Worm (Caenorhabditis elegans) whole organism, late embryonic: ENCODE measurements around the gene F35A5.1.

Experiments used
- C38D4.7 ChIP-seq: fragments of 200-800 bp; sonication (Bioruptor generic); optimal IDR thresholded peaks from 2 replicates; lab custom pipeline; 2018; ENCODE audit warnings: mild to moderate bottlenecking, missing genetic modification characterization, moderate library complexity, missing compliant biosample characterization
- K02D7.2 ChIP-seq: sonication (generic microtip); optimal IDR thresholded peaks from 2 replicates; lab custom pipeline; 2017; ENCODE audit warnings: mild to moderate bottlenecking, missing genetic modification characterization, missing compliant biosample characterization
- K09A11.1 ChIP-seq: sonication (generic microtip); optimal IDR thresholded peaks from 2 replicates; lab custom pipeline; 2017; ENCODE audit warnings: antibody characterized with exemption, mild to moderate bottlenecking, missing genetic modification characterization, missing compliant biosample characterization; ENCODE audit not compliant: insufficient read depth
- Y22D7AL.16 ChIP-seq: sonication (generic microtip); optimal IDR thresholded peaks from 2 replicates; lab custom pipeline; 2016; ENCODE audit warnings: missing genetic modification characterization, missing compliant biosample characterization
- ceh-14 ChIP-seq: sonication (generic microtip); optimal IDR thresholded peaks from 2 replicates; lab custom pipeline; 2016; ENCODE audit warnings: missing genotype, missing genetic modification characterization, missing compliant biosample characterization
- ceh-19 ChIP-seq: fragments of 200-800 bp; sonication (Bioruptor generic); optimal IDR thresholded peaks from 2 replicates; lab custom pipeline; 2018; ENCODE audit warnings: mild to moderate bottlenecking, missing genetic modification characterization, missing compliant biosample characterization
- ceh-22 ChIP-seq: sonication (generic microtip); optimal IDR thresholded peaks from 2 replicates; lab custom pipeline; 2017; ENCODE audit warnings: missing biosample characterization, missing genetic modification characterization
- ceh-30 ChIP-seq: fragments of 150-350 bp; optimal IDR thresholded peaks from 2 replicates; lab custom pipeline; 2014; ENCODE audit warnings: missing biosample characterization, missing genetic modification characterization
- ceh-34 ChIP-seq: sonication (generic microtip); optimal IDR thresholded peaks from 2 replicates; lab custom pipeline; 2016; ENCODE audit warnings: mild to moderate bottlenecking, missing genetic modification characterization, missing compliant biosample characterization
- ceh-9 ChIP-seq: sonication (generic microtip); optimal IDR thresholded peaks from 2 replicates; lab custom pipeline; 2016; ENCODE audit warnings: mild to moderate bottlenecking, missing genetic modification characterization, inconsistent platforms, missing compliant biosample characterization
- dmd-4 ChIP-seq: sonication (generic microtip); optimal IDR thresholded peaks from 2 replicates; lab custom pipeline; 2016; ENCODE audit warnings: borderline replicate concordance, missing genetic modification characterization, missing compliant biosample characterization
- dve-1 ChIP-seq: sonication (generic microtip); optimal IDR thresholded peaks from 2 replicates; lab custom pipeline; 2017; ENCODE audit warnings: antibody characterized with exemption, mild to moderate bottlenecking, missing genetic modification characterization, missing compliant biosample characterization
- ets-4 ChIP-seq: sonication (generic microtip); optimal IDR thresholded peaks from 2 replicates; lab custom pipeline; 2016; ENCODE audit warnings: missing genetic modification characterization, missing compliant biosample characterization
- eyg-1 ChIP-seq: sonication (generic microtip); optimal IDR thresholded peaks from 2 replicates; lab custom pipeline; 2016; ENCODE audit warnings: missing genotype, missing genetic modification characterization, missing compliant biosample characterization
- fax-1 ChIP-seq: sonication (generic microtip); optimal IDR thresholded peaks from 2 replicates; lab custom pipeline; 2016; ENCODE audit warnings: missing genotype, missing genetic modification characterization, missing compliant biosample characterization
- fkh-6 ChIP-seq: sonication (generic microtip); optimal IDR thresholded peaks from 2 replicates; lab custom pipeline; 2016; ENCODE audit warnings: missing genetic modification characterization, missing compliant biosample characterization
- hlh-15 ChIP-seq: sonication (generic microtip); optimal IDR thresholded peaks from 2 replicates; lab custom pipeline; 2016; ENCODE audit warnings: missing genetic modification characterization, missing compliant biosample characterization
- hlh-6 ChIP-seq: sonication (generic microtip); optimal IDR thresholded peaks from 2 replicates; lab custom pipeline; 2016; ENCODE audit warnings: missing genotype, missing genetic modification characterization, missing compliant biosample characterization
- lim-6 ChIP-seq: sonication (generic microtip); optimal IDR thresholded peaks from 2 replicates; lab custom pipeline; 2016; ENCODE audit warnings: missing genetic modification characterization, missing compliant biosample characterization
- madf-2 ChIP-seq: sonication (generic microtip); optimal IDR thresholded peaks from 2 replicates; lab custom pipeline; 2017; ENCODE audit warnings: missing genetic modification characterization, missing compliant biosample characterization
- mec-3 ChIP-seq: sonication (generic microtip); optimal IDR thresholded peaks from 2 replicates; lab custom pipeline; 2016; ENCODE audit warnings: borderline replicate concordance, missing genetic modification characterization, missing compliant biosample characterization
- nhr-11 ChIP-seq: fragments of 150-350 bp; optimal IDR thresholded peaks from 2 replicates; lab custom pipeline; 2014; ENCODE audit warnings: missing biosample characterization, missing genetic modification characterization
- nhr-232 ChIP-seq: sonication (generic microtip); optimal IDR thresholded peaks from 2 replicates; lab custom pipeline; 2016; ENCODE audit warnings: missing genetic modification characterization, missing compliant biosample characterization
- npax-4 ChIP-seq: sonication (generic microtip); optimal IDR thresholded peaks from 2 replicates; lab custom pipeline; 2016; ENCODE audit warnings: missing genetic modification characterization, missing compliant biosample characterization
- pqm-1 ChIP-seq: sonication (generic microtip); optimal IDR thresholded peaks from 2 replicates; lab custom pipeline; 2016; ENCODE audit warnings: missing genetic modification characterization, missing compliant biosample characterization
- ref-2 ChIP-seq: sonication (generic microtip); optimal IDR thresholded peaks from 2 replicates; lab custom pipeline; 2016; ENCODE audit warnings: missing genetic modification characterization, missing compliant biosample characterization
- sdc-2 ChIP-seq: sonication (generic microtip); optimal IDR thresholded peaks from 2 replicates; lab custom pipeline; 2016; ENCODE audit warnings: missing genotype, missing genetic modification characterization, missing compliant biosample characterization
- sox-2 ChIP-seq: fragments of 200-800 bp; sonication (Bioruptor generic); IDR thresholded peaks from 2 replicates; pipeline ENCODE4 v1.3.6; 2022; ENCODE audit warnings: missing genetic modification reagents, missing genetic modification characterization, missing compliant biosample characterization
- sox-4 ChIP-seq: sonication (generic microtip); optimal IDR thresholded peaks from 2 replicates; lab custom pipeline; 2017; ENCODE audit warnings: mild to moderate bottlenecking, missing genetic modification characterization, inconsistent platforms, missing compliant biosample characterization
- syd-9 ChIP-seq: sonication (generic microtip); optimal IDR thresholded peaks from 2 replicates; lab custom pipeline; 2016; ENCODE audit warnings: mild to moderate bottlenecking, missing genetic modification characterization, moderate library complexity, missing compliant biosample characterization
- tbx-2 ChIP-seq: sonication (generic microtip); optimal IDR thresholded peaks from 2 replicates; lab custom pipeline; 2016; ENCODE audit warnings: missing genetic modification characterization, missing compliant biosample characterization
- tbx-7 ChIP-seq: sonication (generic microtip); optimal IDR thresholded peaks from 2 replicates; lab custom pipeline; 2016; ENCODE audit warnings: missing genotype, missing genetic modification characterization, missing compliant biosample characterization
- unc-3 ChIP-seq, 2 experiments: fragments of 200-800 bp in 1 of 2; sonication (Bioruptor generic) in 1 of 2; sonication (generic microtip) in 1 of 2; conservative IDR thresholded peaks in 1 of 2; optimal IDR thresholded peaks in 1 of 2; 2 replicates each; pipeline versions ENCODE4 v1.3.6 to Lab custom; 2016 to 2022; ENCODE audit warnings: missing compliant biosample characterization in 2 of 2, missing genetic modification characterization in 2 of 2, missing genetic modification reagents in 1 of 2
- unc-42 ChIP-seq: sonication (generic microtip); optimal IDR thresholded peaks from 2 replicates; lab custom pipeline; 2016; ENCODE audit warnings: missing genotype, missing genetic modification characterization, missing compliant biosample characterization
- zip-5 ChIP-seq: sonication (generic microtip); optimal IDR thresholded peaks from 2 replicates; lab custom pipeline; 2016; ENCODE audit warnings: missing genetic modification characterization, missing compliant biosample characterization

F35A5.1 gene

DNA sequence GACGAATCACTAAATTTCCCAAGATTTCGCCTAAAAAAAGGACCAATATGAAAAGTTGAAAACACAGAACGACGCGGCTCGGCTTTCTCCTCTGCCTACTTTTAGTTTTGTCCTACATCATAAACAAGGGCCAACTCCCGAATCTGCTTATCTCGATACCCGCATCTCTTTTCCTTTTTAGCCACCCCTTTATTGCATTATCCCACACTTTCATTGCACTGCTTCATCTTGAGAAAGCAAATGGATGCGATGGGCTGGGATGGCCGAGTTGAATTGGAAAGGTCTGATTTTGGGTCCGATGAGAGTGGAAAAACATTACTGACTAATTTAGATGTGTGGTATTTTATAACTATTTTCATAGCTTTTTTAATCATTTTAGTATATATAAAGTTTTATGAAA lies 48.5 kb downstream of the F35A5.1 start:
- TF ChIP-seq fkh-6 (tag; lab: Kevin White, UChicago) (no peak), ceh-34 (tag; lab: Kevin White, UChicago) (no peak), unc-42 (tag; lab: Kevin White, UChicago) (peak; percentile 57), tbx-2 (no peak)

DNA sequence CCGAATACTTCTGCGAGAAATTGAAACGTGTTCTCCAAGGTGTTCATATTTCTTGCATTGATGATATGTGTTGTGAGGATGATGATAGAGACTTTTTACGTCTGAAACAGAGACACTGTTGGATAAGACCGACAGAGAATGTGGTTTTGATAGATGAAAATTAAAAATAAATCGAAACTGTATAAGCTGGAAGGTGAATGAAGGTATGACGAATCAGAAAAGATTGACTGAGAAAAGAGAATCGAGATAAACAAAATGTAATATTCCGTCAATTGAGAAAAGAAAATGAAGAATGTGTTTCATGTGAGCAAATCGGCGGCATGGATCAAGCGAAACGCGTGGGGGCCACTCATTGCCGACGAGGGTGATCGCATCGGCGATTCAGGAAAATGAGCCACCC lies 50.4 kb downstream of the F35A5.1 start, which contains the start of gene ceh-18:
Gene ceh-18 (minus strand): TSS at position 101 of the 400 bp plus-strand sequence.
- TF ChIP-seq zip-5 (tag; lab: Kevin White, UChicago), result no peak
- TF ChIP-seq tbx-7, result no peak
- TF ChIP-seq dmd-4, result no peak
- TF ChIP-seq K09A11.1, result no peak
- no peak for TF ChIP-seq dve-1 (tag; lab: Kevin White, UChicago)
- no peak for TF ChIP-seq C38D4.7 (GFP tag; lab: Kevin White, UChicago)
- TF ChIP-seq pqm-1 (tag; lab: Kevin White, UChicago), result no peak
- TF ChIP-seq ceh-14 (tag; lab: Kevin White, UChicago), result no peak
- no peak for TF ChIP-seq lim-6 (tag; lab: Kevin White, UChicago)
- no peak for TF ChIP-seq ets-4 (tag; lab: Kevin White, UChicago)

DNA sequence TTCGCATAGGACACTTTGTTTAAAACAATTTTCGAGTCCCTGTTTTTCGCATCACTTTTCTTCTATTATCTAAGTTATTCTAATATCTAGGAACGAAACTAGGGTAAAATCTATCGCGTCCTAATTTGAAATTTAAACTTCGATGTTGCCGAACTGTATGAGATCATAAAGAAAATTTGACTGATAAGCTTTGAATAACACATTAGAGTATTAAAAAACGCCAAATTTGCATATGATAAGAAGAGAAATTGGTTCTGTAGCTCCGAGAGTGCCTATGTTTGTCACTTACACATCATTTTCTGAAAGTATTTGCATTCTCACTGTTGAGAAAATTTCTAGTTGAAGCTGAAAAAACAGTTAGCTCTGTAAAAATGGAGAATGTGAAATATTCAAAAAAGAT lies 51.1 kb downstream of the F35A5.1 start:
- TF ChIP-seq ceh-9 (tag; lab: Kevin White, UChicago), result no peak
- no peak for TF ChIP-seq fkh-6 (tag; lab: Kevin White, UChicago)
- no peak for TF ChIP-seq dve-1 (tag; lab: Kevin White, UChicago)
- no peak for TF ChIP-seq hlh-15
- no peak for TF ChIP-seq K02D7.2 (tag; lab: Kevin White, UChicago)
- no peak for TF ChIP-seq Y22D7AL.16
- TF ChIP-seq ceh-19 (GFP tag; lab: Kevin White, UChicago), result no peak
- TF ChIP-seq sdc-2 (tag; lab: Kevin White, UChicago), result no peak
- no peak for TF ChIP-seq ceh-30 (tag; lab: Kevin White, UChicago)
- TF ChIP-seq eyg-1 (tag; lab: Kevin White, UChicago), result no peak
- TF ChIP-seq pqm-1 (tag; lab: Kevin White, UChicago), result no peak
- TF ChIP-seq mec-3 (tag; lab: Kevin White, UChicago), result no peak
- TF ChIP-seq tbx-2, result no peak
- TF ChIP-seq npax-4 (tag; lab: Kevin White, UChicago), result no peak

DNA sequence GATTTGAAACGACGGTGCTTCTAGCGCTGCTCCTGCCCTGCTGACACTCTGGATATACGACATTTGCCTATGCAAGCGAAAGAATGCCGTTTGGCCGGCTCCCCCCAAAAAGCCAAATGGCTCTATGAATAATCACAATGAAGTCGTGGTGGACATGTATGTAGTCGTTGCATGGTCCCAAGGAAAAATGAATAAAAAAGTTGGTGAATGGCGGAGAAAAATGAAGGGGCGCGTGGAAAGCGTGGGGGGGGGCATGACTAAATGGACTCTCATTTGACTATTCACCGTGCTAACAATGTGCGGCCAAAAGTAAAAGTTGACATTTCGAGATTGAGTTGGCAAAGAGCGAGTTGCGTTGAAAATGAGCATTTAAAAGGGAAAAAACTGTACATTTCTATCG lies 52.2 kb downstream of the F35A5.1 start:
- no peak for TF ChIP-seq madf-2 (tag; lab: Kevin White, UChicago)
- no peak for TF ChIP-seq K02D7.2 (tag; lab: Kevin White, UChicago)
- TF ChIP-seq hlh-6 (tag; lab: Kevin White, UChicago), result no peak
- TF ChIP-seq mec-3 (tag; lab: Kevin White, UChicago), result no peak
- TF ChIP-seq unc-3 (GFP tag; conservative IDR thresholded peaks at IDR 0.05; lab: Robert Waterston, UW), result no peak
- no peak for TF ChIP-seq unc-3 (tag; optimal IDR thresholded peaks at IDR 0.05; lab: Kevin White, UChicago)
- no peak for TF ChIP-seq sox-2 (GFP tag; lab: Robert Waterston, UW)
- no peak for TF ChIP-seq hlh-15
- TF ChIP-seq zip-5 (tag; lab: Kevin White, UChicago), result no peak
- no peak for TF ChIP-seq ets-4 (tag; lab: Kevin White, UChicago)
- TF ChIP-seq ref-2 (tag; lab: Kevin White, UChicago), result no peak
- TF ChIP-seq nhr-11 (tag; lab: Kevin White, UChicago), result no peak
- no peak for TF ChIP-seq sox-4
- no peak for TF ChIP-seq fax-1 (tag; lab: Kevin White, UChicago)
- no peak for TF ChIP-seq nhr-232 (tag; lab: Kevin White, UChicago)

DNA sequence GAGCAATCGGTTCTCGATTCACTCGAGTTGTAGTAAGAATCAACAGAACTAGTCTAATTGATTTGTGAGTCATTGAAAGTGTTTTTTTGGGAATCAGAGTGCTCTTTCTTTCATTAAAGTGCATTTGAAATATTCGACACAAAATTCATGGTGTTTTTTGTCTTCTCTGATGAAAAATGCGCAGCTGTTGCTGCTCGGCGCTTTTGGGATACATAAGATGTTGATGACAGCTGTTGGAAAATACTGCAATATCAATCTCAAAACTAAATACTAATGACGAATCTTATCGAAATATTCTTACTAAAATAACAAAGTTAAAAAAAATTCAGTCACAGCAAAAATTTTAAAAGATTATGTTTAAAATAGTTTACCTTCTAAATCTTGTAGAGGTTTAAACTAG lies 54.0 kb downstream of the F35A5.1 start:
- TF ChIP-seq ceh-22 (tag; lab: Kevin White, UChicago) (no peak), dve-1 (tag; lab: Kevin White, UChicago) (no peak), zip-5 (tag; lab: Kevin White, UChicago) (no peak), syd-9 (tag; lab: Kevin White, UChicago) (no peak), tbx-2 (no peak), eyg-1 (tag; lab: Kevin White, UChicago) (no peak), hlh-6 (tag; lab: Kevin White, UChicago) (no peak), sdc-2 (tag; lab: Kevin White, UChicago) (no peak), K09A11.1 (no peak), fkh-6 (tag; lab: Kevin White, UChicago) (no peak)
